Worm (Caenorhabditis elegans) whole organism, late embryonic: ENCODE data around the gene chil-24.
"Not testable (repeated sequence)": the region's sequence is repeated elsewhere in the genome, so short reads cannot be mapped to it uniquely, and the experiment has no call there.

Source experiments
- F13H6.1 ChIP-seq: sonication (generic microtip); optimal IDR thresholded peaks from 2 replicates; lab custom pipeline; 2016; ENCODE audit warnings: missing genetic modification characterization, missing compliant biosample characterization
- K02D7.2 ChIP-seq: sonication (generic microtip); optimal IDR thresholded peaks from 2 replicates; lab custom pipeline; 2017; ENCODE audit warnings: mild to moderate bottlenecking, missing genetic modification characterization, missing compliant biosample characterization
- K09A11.1 ChIP-seq: sonication (generic microtip); optimal IDR thresholded peaks from 2 replicates; lab custom pipeline; 2017; ENCODE audit warnings: antibody characterized with exemption, mild to moderate bottlenecking, missing genetic modification characterization, missing compliant biosample characterization; ENCODE audit not compliant: insufficient read depth
- ama-1 ChIP-seq: fragments of 150-350 bp; optimal IDR thresholded peaks from 2 replicates; lab custom pipeline; 2014
- ceh-18 ChIP-seq: sonication (generic microtip); optimal IDR thresholded peaks from 2 replicates; lab custom pipeline; 2016; ENCODE audit warnings: missing genetic modification characterization, missing compliant biosample characterization
- ceh-2 ChIP-seq: sonication (generic microtip); optimal IDR thresholded peaks from 2 replicates; lab custom pipeline; 2016; ENCODE audit warnings: missing genotype, missing genetic modification characterization, missing compliant biosample characterization
- ceh-30 ChIP-seq: fragments of 150-350 bp; optimal IDR thresholded peaks from 2 replicates; lab custom pipeline; 2014; ENCODE audit warnings: missing biosample characterization, missing genetic modification characterization
- ceh-6 ChIP-seq: fragments of 200-800 bp; sonication (Bioruptor generic); optimal IDR thresholded peaks from 2 replicates; lab custom pipeline; 2018; ENCODE audit warnings: mild to moderate bottlenecking, missing genetic modification characterization, missing compliant biosample characterization
- elt-2 ChIP-seq: sonication (generic microtip); optimal IDR thresholded peaks from 2 replicates; lab custom pipeline; 2016; ENCODE audit warnings: missing genetic modification reagents, missing genetic modification characterization, missing compliant biosample characterization
- ets-4 ChIP-seq: sonication (generic microtip); optimal IDR thresholded peaks from 2 replicates; lab custom pipeline; 2016; ENCODE audit warnings: missing genetic modification characterization, missing compliant biosample characterization
- fkh-10 ChIP-seq: fragments of 150-350 bp; optimal IDR thresholded peaks from 2 replicates; lab custom pipeline; 2014; ENCODE audit warnings: missing biosample characterization, missing genetic modification reagents, missing genetic modification characterization
- hlh-15 ChIP-seq: sonication (generic microtip); optimal IDR thresholded peaks from 2 replicates; lab custom pipeline; 2016; ENCODE audit warnings: missing genetic modification characterization, missing compliant biosample characterization
- hlh-6 ChIP-seq: sonication (generic microtip); optimal IDR thresholded peaks from 2 replicates; lab custom pipeline; 2016; ENCODE audit warnings: missing genotype, missing genetic modification characterization, missing compliant biosample characterization
- nhr-232 ChIP-seq: sonication (generic microtip); optimal IDR thresholded peaks from 2 replicates; lab custom pipeline; 2016; ENCODE audit warnings: missing genetic modification characterization, missing compliant biosample characterization
- odd-2 ChIP-seq: sonication (generic microtip); optimal IDR thresholded peaks from 2 replicates; lab custom pipeline; 2017; ENCODE audit warnings: antibody characterized with exemption, mild to moderate bottlenecking, missing genetic modification characterization, missing compliant biosample characterization
- pat-9 ChIP-seq: fragments of 200-800 bp; sonication (Bioruptor generic); optimal IDR thresholded peaks from 2 replicates; lab custom pipeline; 2018; ENCODE audit warnings: mild to moderate bottlenecking, missing genetic modification characterization, moderate library complexity, missing compliant biosample characterization
- pha-2 ChIP-seq: sonication (generic microtip); optimal IDR thresholded peaks from 2 replicates; lab custom pipeline; 2017; ENCODE audit warnings: mild to moderate bottlenecking, missing genetic modification characterization, missing compliant biosample characterization
- pha-4 ChIP-seq: fragments of 150-350 bp; optimal IDR thresholded peaks from 2 replicates; lab custom pipeline; 2018; ENCODE audit warnings: missing biosample characterization, missing genetic modification reagents, missing genetic modification characterization
- sdc-2 ChIP-seq: sonication (generic microtip); optimal IDR thresholded peaks from 2 replicates; lab custom pipeline; 2016; ENCODE audit warnings: missing genotype, missing genetic modification characterization, missing compliant biosample characterization
- unc-55 ChIP-seq: sonication (generic microtip); optimal IDR thresholded peaks from 2 replicates; lab custom pipeline; 2017; ENCODE audit warnings: missing biosample characterization, missing genetic modification reagents, missing genetic modification characterization
- zip-5 ChIP-seq: sonication (generic microtip); optimal IDR thresholded peaks from 2 replicates; lab custom pipeline; 2016; ENCODE audit warnings: missing genetic modification characterization, missing compliant biosample characterization
- ztf-16 ChIP-seq: sonication (generic microtip); optimal IDR thresholded peaks from 2 replicates; lab custom pipeline; 2017; ENCODE audit warnings: missing genetic modification characterization, missing compliant biosample characterization

The chil-24 gene

ce11 chrII:3172176-3172575 is 43.2 kb downstream of the chil-24 start, which contains the start of gene Y27F2A.10:
Gene Y27F2A.10, minus strand, starts transcription at chrII:3172276.
- TF ChIP-seq sdc-2: no peak
- TF ChIP-seq elt-2 (tag; lab: Kevin White, UChicago): no peak
- no peak for TF ChIP-seq fkh-10
- TF ChIP-seq ceh-18 (tag; lab: Kevin White, UChicago): no peak
- no peak for TF ChIP-seq ets-4
- TF ChIP-seq nhr-232 (tag; lab: Kevin White, UChicago): no peak
- TF ChIP-seq odd-2 (tag; lab: Kevin White, UChicago): no peak
- no peak for TF ChIP-seq ceh-6 (GFP tag; lab: Kevin White, UChicago)
- no peak for TF ChIP-seq ceh-30 (tag; lab: Kevin White, UChicago)
- no peak for TF ChIP-seq pha-4 (tag; lab: Kevin White, UChicago)
- no peak for TF ChIP-seq F13H6.1 (tag; lab: Kevin White, UChicago)
- TF ChIP-seq K02D7.2 (tag; lab: Kevin White, UChicago): no peak
- TF ChIP-seq hlh-6 (tag; lab: Kevin White, UChicago): no peak
- no peak for TF ChIP-seq ceh-2 (tag; lab: Kevin White, UChicago)
- TF ChIP-seq pha-2 (tag; lab: Kevin White, UChicago): no peak
- TF ChIP-seq zip-5 (tag; lab: Kevin White, UChicago): no peak
- TF ChIP-seq pat-9 (tag; lab: Kevin White, UChicago): no peak
- no peak for TF ChIP-seq hlh-15 (tag; lab: Kevin White, UChicago)
- no peak for TF ChIP-seq ztf-16 (tag; lab: Kevin White, UChicago)
- no peak for TF ChIP-seq ama-1 (lab: Kevin White, UChicago)

ce11 chrII:3177663-3178062 is 48.7 kb downstream of the chil-24 start, which contains the start of gene sri-40:
Gene sri-40, plus strand, starts transcription at chrII:3177963.
- TF ChIP-seq K09A11.1 (tag; lab: Kevin White, UChicago); hlh-15 (tag; lab: Kevin White, UChicago); unc-55 (GFP tag; lab: Kevin White, UChicago): not testable (repeated sequence)
- TF ChIP-seq, all 69 proteins: peak for 0; not testable (repeated sequence) for 69
